Worm (Caenorhabditis elegans) whole organism, L3 larva: ENCODE results near the gene efl-3.

Experiments used
- ama-1 ChIP-seq: fragments of 150-350 bp; optimal IDR thresholded peaks from 2 replicates; lab custom pipeline; 2018
- ceh-16 ChIP-seq: sonication (generic microtip); optimal IDR thresholded peaks from 2 replicates; lab custom pipeline; 2017; ENCODE audit warnings: missing biosample characterization, missing genetic modification characterization
- ceh-28 ChIP-seq: fragments of 150-350 bp; optimal IDR thresholded peaks from 2 replicates; lab custom pipeline; 2014; ENCODE audit warnings: missing biosample characterization, missing genetic modification reagents, missing genetic modification characterization
- ceh-82 ChIP-seq: fragments of 150-350 bp; optimal IDR thresholded peaks from 2 replicates; lab custom pipeline; 2014; ENCODE audit warnings: missing biosample characterization, missing genetic modification characterization
- ceh-9 ChIP-seq: sonication (generic microtip); optimal IDR thresholded peaks from 2 replicates; lab custom pipeline; 2018; ENCODE audit warnings: missing biosample characterization, missing genetic modification characterization
- egl-27 ChIP-seq: sonication (generic microtip); optimal IDR thresholded peaks from 4 replicates; lab custom pipeline; 2017; ENCODE audit warnings: missing biosample characterization, missing genetic modification reagents, missing genetic modification characterization
- egl-5 ChIP-seq: fragments of 150-350 bp; optimal IDR thresholded peaks from 2 replicates; lab custom pipeline; 2017; ENCODE audit warnings: missing biosample characterization, missing genetic modification reagents, missing genetic modification characterization, inconsistent platforms
- elt-1 ChIP-seq: fragments of 150-350 bp; optimal IDR thresholded peaks from 2 replicates; lab custom pipeline; 2014; ENCODE audit warnings: missing biosample characterization, missing genetic modification characterization
- elt-2 ChIP-seq: sonication (generic microtip); optimal IDR thresholded peaks from 2 replicates; lab custom pipeline; 2016; ENCODE audit warnings: missing genetic modification reagents, mild to moderate bottlenecking, missing genetic modification characterization, missing compliant biosample characterization
- elt-3 ChIP-seq, 3 experiments: fragments of 150-350 bp in 1 of 3; sonication (generic microtip) in 2 of 3; optimal IDR thresholded peaks; 2 replicates in 2 of 3; 4 replicates in 1 of 3; lab custom pipeline; 2014 to 2017; ENCODE audit warnings: missing biosample characterization in 3 of 3, missing genetic modification characterization in 3 of 3
- hmg-11 ChIP-seq: sonication (generic microtip); optimal IDR thresholded peaks from 2 replicates; lab custom pipeline; 2016; ENCODE audit warnings: missing genetic modification characterization, missing compliant biosample characterization
- lin-15B ChIP-seq: fragments of 150-350 bp; optimal IDR thresholded peaks from 2 replicates; lab custom pipeline; 2014; ENCODE audit warnings: missing biosample characterization, missing genetic modification characterization
- lsy-12 ChIP-seq: sonication (generic microtip); optimal IDR thresholded peaks from 2 replicates; lab custom pipeline; 2016; ENCODE audit warnings: mild to moderate bottlenecking, missing genetic modification characterization, missing compliant biosample characterization
- mml-1 ChIP-seq: fragments of 150-350 bp; sonication (generic microtip); optimal IDR thresholded peaks from 3 replicates; lab custom pipeline; 2014; ENCODE audit warnings: missing biosample characterization, missing genetic modification characterization
- nhr-12 ChIP-seq: fragments of 150-350 bp; optimal IDR thresholded peaks from 2 replicates; lab custom pipeline; 2014; ENCODE audit warnings: missing biosample characterization, missing genetic modification characterization
- nhr-23 ChIP-seq: fragments of 150-350 bp; optimal IDR thresholded peaks from 2 replicates; lab custom pipeline; 2014; ENCODE audit warnings: missing biosample characterization, missing genetic modification reagents, missing genetic modification characterization
- nhr-237 ChIP-seq: fragments of 150-350 bp; optimal IDR thresholded peaks from 2 replicates; lab custom pipeline; 2014; ENCODE audit warnings: missing biosample characterization, missing genetic modification characterization
- nhr-25 ChIP-seq: sonication (generic microtip); optimal IDR thresholded peaks from 2 replicates; lab custom pipeline; 2017; ENCODE audit warnings: missing biosample characterization, missing genetic modification characterization
- nhr-28 ChIP-seq: fragments of 150-350 bp; optimal IDR thresholded peaks from 2 replicates; lab custom pipeline; 2014; ENCODE audit warnings: missing biosample characterization, missing genetic modification characterization
- nhr-43 ChIP-seq: sonication (generic microtip); optimal IDR thresholded peaks from 2 replicates; lab custom pipeline; 2016; ENCODE audit warnings: mild to moderate bottlenecking, missing genetic modification characterization, missing compliant biosample characterization; ENCODE audit not compliant: poor library complexity, severe bottlenecking
- nhr-67 ChIP-seq: fragments of 150-350 bp; optimal IDR thresholded peaks from 2 replicates; lab custom pipeline; 2014; ENCODE audit warnings: missing biosample characterization, missing genetic modification characterization
- nhr-77 ChIP-seq: fragments of 150-350 bp; optimal IDR thresholded peaks from 2 replicates; lab custom pipeline; 2014; ENCODE audit warnings: missing biosample characterization, missing genetic modification characterization
- pha-4 ChIP-seq: fragments of 150-350 bp; optimal IDR thresholded peaks from 2 replicates; lab custom pipeline; 2014; ENCODE audit warnings: missing biosample characterization, missing genetic modification reagents, missing genetic modification characterization
- pqm-1 ChIP-seq: fragments of 150-350 bp; optimal IDR thresholded peaks from 2 replicates; lab custom pipeline; 2017; ENCODE audit warnings: missing biosample characterization, missing genetic modification characterization, inconsistent platforms
- sea-2 ChIP-seq: fragments of 150-350 bp; sonication (generic microtip); optimal IDR thresholded peaks from 4 replicates; lab custom pipeline; 2014; ENCODE audit warnings: missing biosample characterization, missing genetic modification reagents, missing genetic modification characterization
- snpc-4 ChIP-seq: fragments of 150-350 bp; optimal IDR thresholded peaks from 2 replicates; lab custom pipeline; 2014; ENCODE audit warnings: missing biosample characterization, missing genetic modification characterization
- tbx-2 ChIP-seq: sonication (generic microtip); optimal IDR thresholded peaks from 2 replicates; lab custom pipeline; 2016; ENCODE audit warnings: mild to moderate bottlenecking, missing genetic modification characterization, missing compliant biosample characterization
- unc-39 ChIP-seq: sonication (generic microtip); optimal IDR thresholded peaks from 4 replicates; lab custom pipeline; 2017; ENCODE audit warnings: missing biosample characterization, missing genetic modification characterization
- unc-62 ChIP-seq: fragments of 150-350 bp; sonication (generic microtip); optimal IDR thresholded peaks from 4 replicates; lab custom pipeline; 2014; ENCODE audit warnings: missing biosample characterization, missing genetic modification reagents, missing genetic modification characterization
- zag-1 ChIP-seq: fragments of 150-350 bp; optimal IDR thresholded peaks from 2 replicates; lab custom pipeline; 2014; ENCODE audit warnings: missing biosample characterization, missing genetic modification characterization
- ztf-4 ChIP-seq: fragments of 150-350 bp; optimal IDR thresholded peaks from 2 replicates; lab custom pipeline; 2014; ENCODE audit warnings: missing biosample characterization, missing genetic modification characterization

The efl-3 gene

DNA sequence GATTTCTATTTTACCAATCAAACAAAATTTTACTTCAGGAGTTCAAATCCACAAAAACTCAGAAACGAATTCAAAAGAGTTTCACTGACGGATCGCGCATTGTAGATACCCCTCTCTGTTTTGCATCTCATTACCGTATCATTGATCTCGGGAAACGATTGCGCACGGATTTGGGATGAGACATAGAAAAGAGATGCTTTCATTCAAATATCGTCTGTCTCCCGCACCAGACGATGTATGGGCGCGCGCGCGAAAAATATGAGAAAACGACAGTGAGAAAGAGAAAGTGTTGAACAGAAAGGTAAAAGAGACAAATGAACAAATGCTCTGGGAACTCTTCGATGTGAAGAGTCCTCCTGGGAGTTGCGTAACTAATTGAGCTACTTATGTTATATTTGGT is 1.5 kb upstream of the efl-3 start:
- TF ChIP-seq nhr-237 (tag; lab: Kevin White, UChicago), result no peak
- TF ChIP-seq hmg-11, result no peak
- TF ChIP-seq elt-1, result no peak
- TF ChIP-seq, all 47 proteins: peak for 0

DNA sequence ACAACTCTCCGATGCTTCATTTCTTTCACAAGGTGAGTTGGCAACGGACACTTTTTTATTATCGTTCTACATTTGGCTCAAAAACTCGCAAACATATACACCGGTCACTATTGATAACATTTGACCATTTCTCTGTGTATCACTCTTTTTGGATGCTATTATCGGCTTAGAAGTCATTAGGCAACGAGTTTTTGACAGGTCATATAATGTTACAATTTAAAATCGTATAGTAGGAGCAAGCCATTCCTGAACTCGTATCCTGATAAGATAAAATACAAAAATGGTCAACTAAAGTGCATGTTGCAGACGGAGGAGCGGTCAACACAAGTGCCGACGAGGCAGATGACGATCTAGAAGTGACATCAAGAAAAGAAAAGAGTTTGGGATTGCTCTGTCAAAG is 464 bp downstream of the efl-3 start:
- no peak for TF ChIP-seq ceh-9 (tag; lab: Kevin White, UChicago)
- no peak for TF ChIP-seq snpc-4 (tag; lab: Kevin White, UChicago)
- TF ChIP-seq unc-62 (GFP tag; lab: Kevin White, UChicago), result no peak
- TF ChIP-seq ceh-82 (tag; lab: Kevin White, UChicago), result no peak
- TF ChIP-seq ceh-28 (tag; lab: Kevin White, UChicago), result no peak
- TF ChIP-seq elt-2, result peak; percentile 33
- no peak for TF ChIP-seq nhr-23 (tag; lab: Kevin White, UChicago)
- TF ChIP-seq nhr-28 (tag; lab: Kevin White, UChicago), result no peak
- TF ChIP-seq pha-4 (tag; lab: Kevin White, UChicago), result peak; percentile 21
- no peak for TF ChIP-seq lsy-12
- TF ChIP-seq nhr-25 (tag; lab: Kevin White, UChicago), result no peak
- no peak for TF ChIP-seq nhr-67 (tag; lab: Kevin White, UChicago)
- TF ChIP-seq egl-5, result no peak
- no peak for TF ChIP-seq zag-1 (tag; lab: Kevin White, UChicago)
- TF ChIP-seq pqm-1, result peak; percentile 70
- no peak for TF ChIP-seq mml-1 (tag; lab: Kevin White, UChicago)

DNA sequence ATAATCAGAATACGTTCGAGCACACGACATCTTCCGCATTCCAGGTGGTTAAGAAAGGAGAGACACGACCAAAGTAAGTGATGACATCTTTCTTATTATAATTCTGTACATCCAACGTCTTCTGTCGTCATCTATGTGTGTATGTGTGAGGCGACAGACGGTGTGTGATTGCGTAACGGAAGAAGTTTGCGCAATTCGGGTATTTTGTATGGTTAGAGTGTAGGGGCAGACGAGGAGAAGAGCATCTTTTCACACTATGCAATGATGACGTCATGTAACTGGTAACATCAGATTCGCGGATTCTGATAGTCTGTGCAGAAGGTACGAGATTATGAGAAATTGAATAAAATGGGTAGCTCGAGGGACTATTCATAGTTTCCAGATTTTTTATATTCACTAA is 2.6 kb downstream of the efl-3 start:
- TF ChIP-seq hmg-11 (no peak), egl-5 (no peak), nhr-237 (tag; lab: Kevin White, UChicago) (no peak), tbx-2 (no peak), unc-39 (no peak), lsy-12 (no peak), ceh-16 (tag; lab: Kevin White, UChicago) (no peak), egl-27 (tag; lab: Kevin White, UChicago) (no peak), lin-15B (tag; lab: Kevin White, UChicago) (no peak), nhr-28 (tag; lab: Kevin White, UChicago) (no peak), ztf-4 (tag; lab: Kevin White, UChicago) (no peak), elt-2 (no peak), elt-3 (tag; optimal IDR thresholded peaks at IDR 0.05; lab: Kevin White, UChicago) (no peak), snpc-4 (tag; lab: Kevin White, UChicago) (no peak), ama-1 (no peak)

- TF ChIP-seq nhr-67 (tag; lab: Kevin White, UChicago) (no peak), elt-1 (peak; percentile 48), ceh-9 (tag; lab: Kevin White, UChicago) (no peak), nhr-43 (tag; lab: Kevin White, UChicago) (no peak), ama-1 (no peak), elt-2 (no peak), nhr-77 (tag; lab: Kevin White, UChicago) (no peak), elt-3 (tag; optimal IDR thresholded peaks at IDR 0.05; lab: Kevin White, UChicago) (no peak), pha-4 (tag; lab: Kevin White, UChicago) (no peak), nhr-28 (tag; lab: Kevin White, UChicago) (no peak), sea-2 (no peak), egl-27 (tag; lab: Kevin White, UChicago) (no peak), nhr-12 (no peak), ceh-28 (tag; lab: Kevin White, UChicago) (no peak), mml-1 (tag; lab: Kevin White, UChicago) (no peak), nhr-25 (tag; lab: Kevin White, UChicago) (peak; percentile 12), nhr-237 (tag; lab: Kevin White, UChicago) (no peak)
- TF ChIP-seq, all 47 proteins: peak for 2
Measured at ce11 chrII:8415462-8416037, 3.1 kb downstream of the efl-3 start.

ce11 chrII:8417059-8417668 is 4.7 kb downstream of the efl-3 start, which contains the start of gene fdgt-2:
Gene fdgt-2, plus strand, starts transcription at chrII:8417618.
- TF ChIP-seq pqm-1, result peak; percentile 7
- peak; percentile 36 for TF ChIP-seq elt-2
- peak; percentile 73 for TF ChIP-seq nhr-25 (tag; lab: Kevin White, UChicago)
- no peak for TF ChIP-seq tbx-2
